Fruit fly (Drosophila melanogaster) whole organism, embryonic: ENCODE results near the gene CG10435.

Experiments
- Ada2b ChIP-seq: fragments of 200-800 bp; sonication (Bioruptor generic); IDR thresholded peaks from 2 replicates; pipeline ENCODE4 v1.3.6; 2022; ENCODE audit warnings: missing biosample characterization, missing genetic modification characterization
- BtbVII ChIP-seq: fragments of 200-800 bp; sonication (Bioruptor generic); optimal IDR thresholded peaks from 3 replicates; lab custom pipeline; 2017; ENCODE audit warnings: missing biosample characterization, mild to moderate bottlenecking, missing genetic modification characterization
- CG10209 ChIP-seq: fragments of 200-800 bp; sonication (Bioruptor generic); optimal IDR thresholded peaks from 3 replicates; lab custom pipeline; 2017; ENCODE audit warnings: missing biosample characterization, mild to moderate bottlenecking, missing genetic modification characterization, missing genetic modification reagents
- CG1024 ChIP-seq: fragments of 200-800 bp; sonication (Bioruptor generic); IDR thresholded peaks from 2 replicates; pipeline ENCODE4 v1.3.6; 2022; ENCODE audit warnings: missing biosample characterization, missing genetic modification characterization
- CG10267 ChIP-seq: fragments of 200-800 bp; sonication (Bioruptor generic); optimal IDR thresholded peaks from 2 replicates; lab custom pipeline; 2018; ENCODE audit warnings: missing biosample characterization, mild to moderate bottlenecking, missing genetic modification characterization, moderate library complexity
- CG10543 ChIP-seq: fragments of 200-800 bp; sonication (Bioruptor generic); optimal IDR thresholded peaks from 3 replicates; lab custom pipeline; 2017; ENCODE audit warnings: missing biosample characterization, mild to moderate bottlenecking, missing genetic modification characterization, moderate library complexity
- CG10979 ChIP-seq: fragments of 200-800 bp; sonication (Bioruptor generic); optimal IDR thresholded peaks from 2 replicates; lab custom pipeline; 2018; ENCODE audit warnings: missing biosample characterization, mild to moderate bottlenecking, missing genetic modification characterization, moderate library complexity
- CG11723 ChIP-seq: fragments of 200-800 bp; sonication (Bioruptor generic); optimal IDR thresholded peaks from 2 replicates; lab custom pipeline; 2017; ENCODE audit warnings: missing biosample characterization, mild to moderate bottlenecking, missing genetic modification characterization
- CG12104 ChIP-seq: fragments of 200-800 bp; sonication (Bioruptor generic); optimal IDR thresholded peaks from 3 replicates; lab custom pipeline; 2016; ENCODE audit warnings: missing biosample characterization, missing genetic modification characterization
- CG12236 ChIP-seq: fragments of 200-800 bp; sonication (Bioruptor generic); optimal IDR thresholded peaks from 2 replicates; lab custom pipeline; 2016; ENCODE audit warnings: missing biosample characterization, missing genetic modification characterization
- CG13287 ChIP-seq: fragments of 200-800 bp; sonication (Bioruptor generic); IDR thresholded peaks from 2 replicates; pipeline ENCODE4 v1.3.6; 2022; ENCODE audit warnings: missing biosample characterization, missing genetic modification characterization; ENCODE audit not compliant: partially characterized antibody
- CG14014 ChIP-seq: fragments of 200-800 bp; sonication (Bioruptor generic); IDR thresholded peaks from 2 replicates; pipeline ENCODE4 v1.3.6; 2022; ENCODE audit warnings: missing biosample characterization, missing genetic modification characterization
- CG14667 ChIP-seq: fragments of 200-800 bp; sonication (Bioruptor generic); IDR thresholded peaks from 2 replicates; pipeline ENCODE4 v1.3.6; 2022; ENCODE audit warnings: missing biosample characterization, missing genetic modification characterization
- CG1602 ChIP-seq: fragments of 200-800 bp; sonication (Bioruptor generic); optimal IDR thresholded peaks from 3 replicates; lab custom pipeline; 2016; ENCODE audit warnings: missing biosample characterization, missing genetic modification characterization
- CG17385 ChIP-seq: fragments of 200-800 bp; sonication (Bioruptor generic); optimal IDR thresholded peaks from 3 replicates; lab custom pipeline; 2018; ENCODE audit warnings: missing biosample characterization, mild to moderate bottlenecking, missing genetic modification characterization
- CG18476 ChIP-seq: fragments of 200-800 bp; sonication (Bioruptor generic); optimal IDR thresholded peaks from 2 replicates; lab custom pipeline; 2016; ENCODE audit warnings: missing biosample characterization, mild to moderate bottlenecking, missing genetic modification characterization
- CG18619 ChIP-seq: fragments of 200-800 bp; sonication (Bioruptor generic); optimal IDR thresholded peaks from 3 replicates; lab custom pipeline; 2017; ENCODE audit warnings: missing biosample characterization, mild to moderate bottlenecking, missing genetic modification characterization
- CG2120 ChIP-seq: fragments of 200-800 bp; sonication (Bioruptor generic); optimal IDR thresholded peaks from 3 replicates; lab custom pipeline; 2016; ENCODE audit warnings: missing biosample characterization, missing genetic modification characterization
- CG4282 ChIP-seq: fragments of 200-800 bp; sonication (Bioruptor generic); optimal IDR thresholded peaks from 2 replicates; lab custom pipeline; 2016; ENCODE audit warnings: missing biosample characterization, missing genetic modification characterization
- CG43689 ChIP-seq: fragments of 200-800 bp; sonication (Bioruptor generic); IDR thresholded peaks from 2 replicates; pipeline ENCODE4 v1.3.6; 2022; ENCODE audit warnings: missing biosample characterization, missing genetic modification characterization
- CG5180 ChIP-seq: fragments of 200-800 bp; sonication (Bioruptor generic); optimal IDR thresholded peaks from 3 replicates; lab custom pipeline; 2017; ENCODE audit warnings: missing biosample characterization, missing genetic modification characterization, mild to moderate bottlenecking, moderate library complexity, missing genetic modification reagents
- CG6813 ChIP-seq: fragments of 200-800 bp; sonication (Bioruptor generic); optimal IDR thresholded peaks from 2 replicates; lab custom pipeline; 2017; ENCODE audit warnings: missing biosample characterization, missing genetic modification characterization, mild to moderate bottlenecking, moderate library complexity, missing genetic modification reagents
- CG8765 ChIP-seq: fragments of 200-800 bp; sonication (Bioruptor generic); IDR thresholded peaks from 2 replicates; pipeline ENCODE4 v1.3.6; 2022; ENCODE audit warnings: missing biosample characterization, missing genetic modification characterization
- Camta ChIP-seq: fragments of 200-800 bp; sonication (Bioruptor generic); optimal IDR thresholded peaks from 2 replicates; lab custom pipeline; 2016; ENCODE audit warnings: missing biosample characterization, missing genetic modification characterization
- Dbx ChIP-seq: fragments of 200-800 bp; sonication (Bioruptor generic); IDR thresholded peaks from 3 replicates; pipeline ENCODE4 v1.3.6; 2022; ENCODE audit warnings: missing biosample characterization, missing genetic modification characterization
- Fer3 ChIP-seq: fragments of 200-800 bp; sonication (Bioruptor generic); optimal IDR thresholded peaks from 2 replicates; lab custom pipeline; 2018; ENCODE audit warnings: missing biosample characterization, mild to moderate bottlenecking, missing genetic modification characterization, moderate library complexity
- GATAe ChIP-seq: fragments of 200-800 bp; sonication (Bioruptor generic); conservative IDR thresholded peaks from 2 replicates; pipeline ENCODE4 v1.3.6; 2022; ENCODE audit warnings: missing biosample characterization, missing genetic modification characterization
- Gug ChIP-seq: fragments of 200-800 bp; sonication (Bioruptor generic); IDR thresholded peaks from 4 replicates; pipeline ENCODE4 v1.3.6; 2022; ENCODE audit warnings: missing biosample characterization, missing genetic modification characterization
- H15 ChIP-seq: fragments of 200-800 bp; sonication (Bioruptor generic); IDR thresholded peaks from 3 replicates; pipeline ENCODE4 v1.3.6; 2022; ENCODE audit warnings: missing biosample characterization, missing genetic modification characterization
- Hr3 ChIP-seq: fragments of 200-800 bp; sonication (Bioruptor generic); optimal IDR thresholded peaks from 3 replicates; lab custom pipeline; 2016; ENCODE audit warnings: missing biosample characterization, missing genetic modification characterization
- Hsf ChIP-seq: fragments of 200-800 bp; sonication (Bioruptor generic); optimal IDR thresholded peaks from 3 replicates; lab custom pipeline; 2016; ENCODE audit warnings: missing biosample characterization, missing genetic modification characterization
- Lhr ChIP-seq: fragments of 200-800 bp; sonication (Bioruptor generic); optimal IDR thresholded peaks from 3 replicates; lab custom pipeline; 2017; ENCODE audit warnings: mild to moderate bottlenecking, missing biosample characterization, missing genetic modification reagents, missing genetic modification characterization
- Lpt ChIP-seq: fragments of >200 bp; optimal IDR thresholded peaks from 2 replicates; lab custom pipeline; 2018; ENCODE audit warnings: missing biosample characterization, missing genetic modification characterization
- Nf-YC ChIP-seq: fragments of 200-800 bp; optimal IDR thresholded peaks from 3 replicates; lab custom pipeline; 2019; ENCODE audit warnings: missing biosample characterization, mild to moderate bottlenecking, missing genetic modification characterization, moderate library complexity
- Six4 ChIP-seq: fragments of 200-800 bp; sonication (Bioruptor generic); optimal IDR thresholded peaks from 2 replicates; lab custom pipeline; 2016; ENCODE audit warnings: missing biosample characterization, missing genetic modification characterization
- TFAM ChIP-seq: fragments of 200-800 bp; sonication (Bioruptor generic); optimal IDR thresholded peaks from 2 replicates; lab custom pipeline; 2017; ENCODE audit warnings: missing biosample characterization, missing genetic modification characterization, inconsistent platforms
- aop ChIP-seq: fragments of 200-800 bp; sonication (Bioruptor generic); IDR thresholded peaks from 2 replicates; pipeline ENCODE4 v1.3.6; 2022; ENCODE audit warnings: missing biosample characterization, missing genetic modification characterization
- cad ChIP-seq: fragments of >200 bp; optimal IDR thresholded peaks from 2 replicates; lab custom pipeline; 2017; ENCODE audit warnings: missing biosample characterization, missing genetic modification characterization
- cg ChIP-seq: fragments of 200-800 bp; sonication (Bioruptor generic); optimal IDR thresholded peaks from 3 replicates; lab custom pipeline; 2019; ENCODE audit warnings: missing biosample characterization, mild to moderate bottlenecking, missing genetic modification characterization, moderate library complexity
- chif ChIP-seq, 2 experiments: fragments of 200-800 bp; sonication (Bioruptor generic); optimal IDR thresholded peaks; 3 replicates each; lab custom pipeline; 2016; ENCODE audit warnings: missing biosample characterization in 2 of 2, missing genetic modification characterization in 2 of 2
- disco-r ChIP-seq: fragments of 200-800 bp; sonication (Bioruptor generic); optimal IDR thresholded peaks from 2 replicates; lab custom pipeline; 2016; ENCODE audit warnings: missing biosample characterization, missing genetic modification characterization
- dm ChIP-seq: fragments of 200-800 bp; sonication (Bioruptor generic); optimal IDR thresholded peaks from 3 replicates; lab custom pipeline; 2016; ENCODE audit warnings: missing biosample characterization, missing genetic modification characterization
- emc ChIP-seq: fragments of 200-800 bp; sonication (Bioruptor generic); optimal IDR thresholded peaks from 2 replicates; lab custom pipeline; 2016; ENCODE audit warnings: missing biosample characterization, missing genetic modification characterization
- gcm ChIP-seq: fragments of 200-800 bp; sonication (Bioruptor generic); optimal IDR thresholded peaks from 2 replicates; lab custom pipeline; 2019; ENCODE audit warnings: missing biosample characterization, mild to moderate bottlenecking, missing genetic modification characterization, moderate library complexity
- lmd ChIP-seq: fragments of 200-800 bp; sonication (Bioruptor generic); IDR thresholded peaks from 2 replicates; pipeline ENCODE4 v1.3.6; 2022; ENCODE audit warnings: missing biosample characterization, missing genetic modification characterization
- prd ChIP-seq, 3 experiments: fragments of >200 bp in 2 of 3; fragments of 200-800 bp in 1 of 3; sonication (Bioruptor generic) in 1 of 3; optimal IDR thresholded peaks in 2 of 3; IDR thresholded peaks in 1 of 3; 2 replicates in 2 of 3; 3 replicates in 1 of 3; pipeline versions ENCODE4 v1.3.6 to Lab custom; 2017 to 2022; ENCODE audit warnings: missing biosample characterization in 1 of 3, missing genetic modification characterization in 1 of 3
- ro ChIP-seq: fragments of 200-800 bp; sonication (Bioruptor generic); IDR thresholded peaks from 2 replicates; pipeline ENCODE4 v1.3.6; 2022; ENCODE audit warnings: missing biosample characterization, missing genetic modification characterization
- tin ChIP-seq: fragments of 200-800 bp; sonication (Bioruptor generic); optimal IDR thresholded peaks from 3 replicates; lab custom pipeline; 2016; ENCODE audit warnings: missing biosample characterization, missing genetic modification characterization
- toy ChIP-seq: fragments of 200-800 bp; sonication (Bioruptor generic); IDR thresholded peaks from 2 replicates; pipeline ENCODE4 v1.3.6; 2022; ENCODE audit warnings: missing biosample characterization, missing genetic modification characterization

The CG10435 gene

dm6 chr3R:7962778-7963494 is 50.1 kb downstream of the CG10435 start (continued):
- TF ChIP-seq CG10209 (GFP tag; lab: Kevin White, UChicago) = peak; percentile 40
- peak; percentile 79 for TF ChIP-seq Nf-YC (tag; lab: Kevin White, UChicago)
- peak; percentile 52 for TF ChIP-seq Hr3 (GFP tag; lab: Kevin White, UChicago)
- TF ChIP-seq CG14667 (GFP tag; lab: Robert Waterston, UW) = peak; percentile 25; the same call in 1 of the 2 replicates
- no peak for TF ChIP-seq CG18476 (GFP tag; lab: Kevin White, UChicago)
- 0 out of 2 replicates have a peak, but pooled peaks have one; percentile 2 for TF ChIP-seq Ada2b
- no peak for TF ChIP-seq Lhr
- peak; percentile 74 for TF ChIP-seq aop (GFP tag; lab: Robert Waterston, UW)
- no peak for TF ChIP-seq prd (optimal IDR thresholded peaks at IDR 0.05; lab: Kevin White, UChicago)
- TF ChIP-seq prd (GFP tag; IDR thresholded peaks at IDR 0.05; lab: Robert Waterston, UW) = peak; percentile 55
- TF ChIP-seq CG13287 (GFP tag; lab: Robert Waterston, UW) = no peak
- TF ChIP-seq GATAe (GFP tag; lab: Robert Waterston, UW) = no peak
- peak; percentile 27 for TF ChIP-seq CG17385 (GFP tag; lab: Kevin White, UChicago)
- TF ChIP-seq chif (GFP tag; optimal IDR thresholded peaks at IDR 0.05; lab: Kevin White, UChicago) = peak; percentile 4 to 10
- peak; percentile 49; the same call in 1 of the 3 replicates for TF ChIP-seq H15 (GFP tag; lab: Robert Waterston, UW)
- TF ChIP-seq gcm = no peak
- no peak for TF ChIP-seq Lpt (GFP tag; lab: Kevin White, UChicago)
- TF ChIP-seq CG10267 (tag; lab: Kevin White, UChicago) = peak; percentile 58
- TF ChIP-seq CG12104 (GFP tag; lab: Kevin White, UChicago) = peak; percentile 40
- peak; percentile 58 for TF ChIP-seq CG18619 (GFP tag; lab: Kevin White, UChicago)
- TF ChIP-seq cg (GFP tag; lab: Kevin White, UChicago) = peak; percentile 91
- TF ChIP-seq CG4282 = peak; percentile 30
- TF ChIP-seq TFAM (GFP tag; lab: Kevin White, UChicago) = no peak
- TF ChIP-seq CG10979 (tag; lab: Kevin White, UChicago) = peak; percentile 79
- no peak for TF ChIP-seq dm (GFP tag; lab: Kevin White, UChicago)
- peak; percentile 94 for TF ChIP-seq CG5180 (GFP tag; lab: Kevin White, UChicago)
- TF ChIP-seq disco-r (GFP tag; lab: Kevin White, UChicago) = no peak
- TF ChIP-seq Six4 (GFP tag; lab: Kevin White, UChicago) = peak; percentile 34
- TF ChIP-seq Hsf = peak; percentile 29
- TF ChIP-seq CG6813 = peak; percentile 4
- no peak for TF ChIP-seq CG1024 (GFP tag; lab: Robert Waterston, UW)
- TF ChIP-seq BtbVII (GFP tag; lab: Kevin White, UChicago) = no peak
- TF ChIP-seq CG14014 (GFP tag; lab: Robert Waterston, UW) = no peak
- TF ChIP-seq CG8765 (GFP tag; lab: Robert Waterston, UW) = peak; percentile 59; the same call in 1 of the 2 replicates
- TF ChIP-seq Gug (GFP tag; lab: Robert Waterston, UW) = peak; percentile 9; the same call in 1 of the 4 replicates
- 0 out of 2 replicates have a peak, but pooled peaks have one; percentile 15 for TF ChIP-seq lmd
- no peak for TF ChIP-seq CG43689 (GFP tag; lab: Robert Waterston, UW)
- TF ChIP-seq Camta (GFP tag; lab: Kevin White, UChicago) = no peak
- no peak for TF ChIP-seq cad (GFP tag; lab: Kevin White, UChicago)
- TF ChIP-seq tin = peak; percentile 59
- no peak for TF ChIP-seq CG12236 (GFP tag; lab: Kevin White, UChicago)
- TF ChIP-seq CG1602 (GFP tag; lab: Kevin White, UChicago) = peak; percentile 42
- no peak for TF ChIP-seq Fer3 (tag; lab: Kevin White, UChicago)
- TF ChIP-seq CG11723 = peak; percentile 54
- no peak for TF ChIP-seq CG10543 (GFP tag; lab: Kevin White, UChicago)
- no peak for TF ChIP-seq CG2120 (GFP tag; lab: Kevin White, UChicago)
- no peak for TF ChIP-seq toy (GFP tag; lab: Robert Waterston, UW)
- no peak for TF ChIP-seq emc (GFP tag; lab: Kevin White, UChicago)
- TF ChIP-seq ro = peak; percentile 10; the same call in 1 of the 2 replicates
- TF ChIP-seq Dbx (GFP tag; lab: Robert Waterston, UW) = no peak
